Worm (Caenorhabditis elegans) whole organism, L4/young adult: Measurements from ENCODE around the gene kbp-1.

ENCODE experiments used
- W03F9.2 ChIP-seq: fragments of 150-350 bp; optimal IDR thresholded peaks from 2 replicates; lab custom pipeline; 2014; ENCODE audit warnings: missing biosample characterization, missing genetic modification characterization
- dao-5 ChIP-seq: sonication (generic microtip); optimal IDR thresholded peaks from 2 replicates; lab custom pipeline; 2016; ENCODE audit warnings: missing genotype, missing genetic modification characterization, moderate library complexity, missing compliant biosample characterization
- him-1 ChIP-seq: sonication (generic microtip); optimal IDR thresholded peaks from 2 replicates; lab custom pipeline; 2016; ENCODE audit warnings: missing genotype, missing genetic modification reagents, missing genetic modification characterization, missing compliant biosample characterization

- TF ChIP-seq dao-5 (tag; lab: Kevin White, UChicago) (no peak), him-1 (tag; lab: Kevin White, UChicago) (no peak), W03F9.2 (no peak)
These were observed 11.4 kb downstream of the kbp-1 start, which contains the start of gene K04C2.7 for ce11 chrIII:6880797-6881196.
